Fruit fly (Drosophila melanogaster) whole organism, embryonic: ENCODE results near the gene shakB.

Source experiments
- B-H2 ChIP-seq: fragments of 200-800 bp; sonication (Bioruptor generic); optimal IDR thresholded peaks from 2 replicates; lab custom pipeline; 2018; ENCODE audit warnings: missing biosample characterization, mild to moderate bottlenecking, missing genetic modification characterization
- CG10431 ChIP-seq: fragments of 200-800 bp; sonication (Bioruptor generic); optimal IDR thresholded peaks from 3 replicates; lab custom pipeline; 2018; ENCODE audit warnings: missing biosample characterization, mild to moderate bottlenecking, missing genetic modification characterization
- CG10654 ChIP-seq: fragments of 200-800 bp; sonication (Bioruptor generic); optimal IDR thresholded peaks from 2 replicates; lab custom pipeline; 2016; ENCODE audit warnings: missing biosample characterization, missing genetic modification characterization
- CG11723 ChIP-seq: fragments of 200-800 bp; sonication (Bioruptor generic); optimal IDR thresholded peaks from 2 replicates; lab custom pipeline; 2017; ENCODE audit warnings: missing biosample characterization, mild to moderate bottlenecking, missing genetic modification characterization
- CG12104 ChIP-seq: fragments of 200-800 bp; sonication (Bioruptor generic); optimal IDR thresholded peaks from 3 replicates; lab custom pipeline; 2016; ENCODE audit warnings: missing biosample characterization, missing genetic modification characterization
- CG12219 ChIP-seq: fragments of 200-800 bp; sonication (Bioruptor generic); optimal IDR thresholded peaks from 3 replicates; lab custom pipeline; 2018; ENCODE audit warnings: missing biosample characterization, mild to moderate bottlenecking, missing genetic modification characterization
- CG14014 ChIP-seq: fragments of 200-800 bp; sonication (Bioruptor generic); IDR thresholded peaks from 2 replicates; pipeline ENCODE4 v1.3.6; 2022; ENCODE audit warnings: missing biosample characterization, missing genetic modification characterization
- CG15011 ChIP-seq: fragments of 200-800 bp; sonication (Bioruptor generic); optimal IDR thresholded peaks from 3 replicates; lab custom pipeline; 2018; ENCODE audit warnings: missing biosample characterization, mild to moderate bottlenecking, missing genetic modification characterization
- CG15601 ChIP-seq: fragments of 200-800 bp; sonication (Bioruptor generic); optimal IDR thresholded peaks from 3 replicates; lab custom pipeline; 2019; ENCODE audit warnings: missing biosample characterization, mild to moderate bottlenecking, missing genetic modification characterization, moderate library complexity
- CG17328 ChIP-seq: fragments of 200-800 bp; sonication (Bioruptor generic); IDR thresholded peaks from 2 replicates; pipeline ENCODE4 v1.3.6; 2022; ENCODE audit warnings: missing biosample characterization, missing genetic modification characterization
- CG17568 ChIP-seq: fragments of 200-800 bp; sonication (Bioruptor generic); optimal IDR thresholded peaks from 2 replicates; lab custom pipeline; 2018; ENCODE audit warnings: missing biosample characterization, mild to moderate bottlenecking, missing genetic modification characterization, moderate library complexity
- CG17802 ChIP-seq: fragments of 200-800 bp; sonication (Bioruptor generic); optimal IDR thresholded peaks from 2 replicates; lab custom pipeline; 2018; ENCODE audit warnings: missing biosample characterization, mild to moderate bottlenecking, missing genetic modification characterization, moderate library complexity
- CG2199 ChIP-seq: fragments of 200-800 bp; sonication (Bioruptor generic); IDR thresholded peaks from 3 replicates; pipeline ENCODE4 v1.3.6; 2022; ENCODE audit warnings: missing biosample characterization, missing genetic modification characterization
- CG30403 ChIP-seq: fragments of 200-800 bp; sonication (Bioruptor generic); optimal IDR thresholded peaks from 3 replicates; lab custom pipeline; 2016; ENCODE audit warnings: missing biosample characterization, missing genetic modification characterization
- CG4424 ChIP-seq: fragments of 200-800 bp; sonication (Bioruptor generic); optimal IDR thresholded peaks from 3 replicates; lab custom pipeline; 2016; ENCODE audit warnings: missing biosample characterization, missing genetic modification characterization
- CG6175 ChIP-seq: fragments of 200-800 bp; sonication (Bioruptor generic); IDR thresholded peaks from 3 replicates; pipeline ENCODE4 v1.3.6; 2022; ENCODE audit warnings: missing biosample characterization, missing genetic modification characterization
- CG7839 ChIP-seq: fragments of 200-800 bp; sonication (Bioruptor generic); optimal IDR thresholded peaks from 3 replicates; lab custom pipeline; 2018; ENCODE audit warnings: missing biosample characterization, mild to moderate bottlenecking, missing genetic modification characterization, moderate library complexity
- CG8089 ChIP-seq: fragments of 200-800 bp; sonication (Bioruptor generic); optimal IDR thresholded peaks from 3 replicates; lab custom pipeline; 2016; ENCODE audit warnings: missing biosample characterization, missing genetic modification characterization
- CG8290 ChIP-seq, 3 experiments: fragments of 200-800 bp; sonication (Bioruptor generic); optimal IDR thresholded peaks; 2 replicates each; lab custom pipeline; 2016 to 2019; ENCODE audit warnings: missing biosample characterization in 3 of 3, missing genetic modification characterization in 3 of 3, mild to moderate bottlenecking in 2 of 3, moderate library complexity in 1 of 3
- CG9797 ChIP-seq: fragments of 200-800 bp; sonication (Bioruptor generic); optimal IDR thresholded peaks from 3 replicates; lab custom pipeline; 2018; ENCODE audit warnings: missing biosample characterization, mild to moderate bottlenecking, missing genetic modification characterization
- CG9932 ChIP-seq: fragments of 200-800 bp; sonication (Bioruptor generic); IDR thresholded peaks from 2 replicates; pipeline ENCODE4 v1.3.6; 2022; ENCODE audit warnings: missing biosample characterization, missing genetic modification characterization
- Dbx ChIP-seq: fragments of 200-800 bp; sonication (Bioruptor generic); IDR thresholded peaks from 3 replicates; pipeline ENCODE4 v1.3.6; 2022; ENCODE audit warnings: missing biosample characterization, missing genetic modification characterization
- ERR ChIP-seq: fragments of 200-800 bp; sonication (Bioruptor generic); optimal IDR thresholded peaks from 2 replicates; lab custom pipeline; 2016; ENCODE audit warnings: missing biosample characterization, missing genetic modification characterization
- Ets65A ChIP-seq: fragments of 200-800 bp; sonication (Bioruptor generic); peaks from one replicate; lab custom pipeline; 2016; ENCODE audit warnings: missing biosample characterization, missing genetic modification characterization
- Fer3 ChIP-seq: fragments of 200-800 bp; sonication (Bioruptor generic); optimal IDR thresholded peaks from 2 replicates; lab custom pipeline; 2018; ENCODE audit warnings: missing biosample characterization, mild to moderate bottlenecking, missing genetic modification characterization, moderate library complexity
- MTF-1 ChIP-seq: fragments of 200-800 bp; sonication (Bioruptor generic); optimal IDR thresholded peaks from 2 replicates; lab custom pipeline; 2018; ENCODE audit warnings: missing biosample characterization, mild to moderate bottlenecking, missing genetic modification characterization, borderline replicate concordance
- NK7.1 ChIP-seq: fragments of 200-800 bp; sonication (Bioruptor generic); optimal IDR thresholded peaks from 3 replicates; lab custom pipeline; 2016; ENCODE audit warnings: missing biosample characterization, missing genetic modification characterization
- NfI ChIP-seq: fragments of 200-800 bp; sonication (Bioruptor generic); optimal IDR thresholded peaks from 3 replicates; lab custom pipeline; 2018; ENCODE audit warnings: missing biosample characterization, mild to moderate bottlenecking, missing genetic modification characterization, moderate library complexity
- Oaz ChIP-seq: fragments of 200-800 bp; sonication (Bioruptor generic); IDR thresholded peaks from 2 replicates; pipeline ENCODE4 v1.3.6; 2022; ENCODE audit warnings: missing biosample characterization, missing genetic modification characterization
- Ptx1 ChIP-seq: fragments of 200-800 bp; sonication (Bioruptor generic); IDR thresholded peaks from 2 replicates; pipeline ENCODE4 v1.3.6; 2022; ENCODE audit warnings: missing biosample characterization, missing genetic modification characterization
- Sox100B ChIP-seq: fragments of 200-800 bp; sonication (Bioruptor generic); optimal IDR thresholded peaks from 3 replicates; lab custom pipeline; 2018; ENCODE audit warnings: missing biosample characterization, mild to moderate bottlenecking, missing genetic modification characterization
- btn ChIP-seq: fragments of 200-800 bp; sonication (Bioruptor generic); optimal IDR thresholded peaks from 2 replicates; lab custom pipeline; 2016; ENCODE audit warnings: missing biosample characterization, missing genetic modification characterization
- caup ChIP-seq: fragments of 200-800 bp; sonication (Bioruptor generic); optimal IDR thresholded peaks from 3 replicates; lab custom pipeline; 2017; ENCODE audit warnings: missing biosample characterization, mild to moderate bottlenecking, missing genetic modification characterization, moderate library complexity; ENCODE audit not compliant: severe bottlenecking
- dati ChIP-seq: fragments of 200-800 bp; sonication (Bioruptor generic); IDR thresholded peaks from 2 replicates; pipeline ENCODE4 v1.3.6; 2022; ENCODE audit warnings: missing biosample characterization, missing genetic modification characterization
- dimm ChIP-seq: fragments of 200-800 bp; sonication (Bioruptor generic); IDR thresholded peaks from 2 replicates; pipeline ENCODE4 v1.3.6; 2022; ENCODE audit warnings: missing biosample characterization, missing genetic modification characterization
- dysf ChIP-seq: fragments of 200-800 bp; sonication (Bioruptor generic); IDR thresholded peaks from 3 replicates; pipeline ENCODE4 v1.3.6; 2022; ENCODE audit warnings: missing biosample characterization, missing genetic modification characterization
- esg ChIP-seq: fragments of 200-800 bp; sonication (Bioruptor generic); conservative IDR thresholded peaks from 2 replicates; pipeline ENCODE4 v1.3.6; 2022; ENCODE audit warnings: missing biosample characterization, missing genetic modification characterization
- grau ChIP-seq: fragments of 200-800 bp; optimal IDR thresholded peaks from 3 replicates; lab custom pipeline; 2019; ENCODE audit warnings: missing biosample characterization, mild to moderate bottlenecking, missing genetic modification characterization, moderate library complexity
- ham ChIP-seq: fragments of 200-800 bp; sonication (Bioruptor generic); IDR thresholded peaks from 2 replicates; pipeline ENCODE4 v1.3.6; 2022; ENCODE audit warnings: missing biosample characterization, missing genetic modification characterization
- hkb ChIP-seq, 2 experiments: fragments of 200-800 bp in 1 of 2; fragments of >200 bp in 1 of 2; sonication (Bioruptor generic) in 1 of 2; IDR thresholded peaks in 1 of 2; optimal IDR thresholded peaks in 1 of 2; 2 replicates each; pipeline versions ENCODE4 v1.3.6 to Lab custom; 2017 to 2022; ENCODE audit warnings: missing biosample characterization in 1 of 2, missing genetic modification characterization in 1 of 2
- knrl ChIP-seq: fragments of 200-800 bp; sonication (Bioruptor generic); IDR thresholded peaks from 3 replicates; pipeline ENCODE4 v1.3.6; 2022; ENCODE audit warnings: missing biosample characterization, missing genetic modification characterization; ENCODE audit not compliant: partially characterized antibody
- lilli ChIP-seq: fragments of 200-800 bp; sonication (Bioruptor generic); optimal IDR thresholded peaks from 3 replicates; lab custom pipeline; 2016; ENCODE audit warnings: missing biosample characterization, missing genetic modification characterization
- lola ChIP-seq, 3 experiments: fragments of >200 bp in 2 of 3; fragments of 200-800 bp in 1 of 3; sonication (Bioruptor generic) in 1 of 3; optimal IDR thresholded peaks; 2 replicates each; lab custom pipeline; 2017 to 2019; ENCODE audit warnings: missing biosample characterization in 3 of 3, missing genetic modification characterization in 3 of 3, mild to moderate bottlenecking in 1 of 3, moderate library complexity in 1 of 3
- luna ChIP-seq: fragments of 200-800 bp; sonication (Bioruptor generic); optimal IDR thresholded peaks from 2 replicates; lab custom pipeline; 2016; ENCODE audit warnings: missing biosample characterization, missing genetic modification characterization
- otp ChIP-seq: fragments of 200-800 bp; sonication (Bioruptor generic); IDR thresholded peaks from 3 replicates; pipeline ENCODE4, ENCODE4 v1.3.6; 2022; ENCODE audit warnings: missing biosample characterization, missing genetic modification characterization
- pnt ChIP-seq: fragments of 200-800 bp; sonication (Bioruptor generic); optimal IDR thresholded peaks from 3 replicates; lab custom pipeline; 2016; ENCODE audit warnings: missing biosample characterization, missing genetic modification characterization
- rib ChIP-seq: fragments of 200-800 bp; sonication (Bioruptor generic); IDR thresholded peaks from 2 replicates; pipeline ENCODE4 v1.3.6; 2022; ENCODE audit warnings: missing biosample characterization, missing genetic modification characterization
- sens ChIP-seq: fragments of 200-800 bp; sonication (Bioruptor generic); peaks from one replicate; lab custom pipeline; 2016; ENCODE audit warnings: missing biosample characterization, missing genetic modification characterization
- tll ChIP-seq, 2 experiments: fragments of 200-800 bp in 1 of 2; fragments of >200 bp in 1 of 2; sonication (Bioruptor generic) in 1 of 2; optimal IDR thresholded peaks; 2 replicates each; lab custom pipeline; 2017 to 2019; ENCODE audit warnings: missing biosample characterization in 2 of 2, missing genetic modification characterization in 2 of 2, mild to moderate bottlenecking in 1 of 2, moderate library complexity in 1 of 2
- vnd ChIP-seq: fragments of 200-800 bp; sonication (Bioruptor generic); IDR thresholded peaks from 3 replicates; pipeline ENCODE4 v1.3.6; 2022; ENCODE audit warnings: missing biosample characterization, missing genetic modification characterization; ENCODE audit not compliant: partially characterized antibody

shakB gene

dm6 chrX:20821846-20822245, 105.0 kb downstream of the shakB start, which contains the start of gene CG15450:
Gene CG15450 (plus strand): TSS chrX:20822146.
- TF ChIP-seq ham (GFP tag; lab: Robert Waterston, UW) = no peak
- no peak for TF ChIP-seq MTF-1 (GFP tag; lab: Kevin White, UChicago)
- TF ChIP-seq CG11723 (GFP tag; lab: Kevin White, UChicago) = no peak
- no peak for TF ChIP-seq knrl
- TF ChIP-seq CG4424 (GFP tag; lab: Kevin White, UChicago) = no peak
- TF ChIP-seq CG8089 = no peak
- TF ChIP-seq CG14014 (GFP tag; lab: Robert Waterston, UW) = no peak
- no peak for TF ChIP-seq NK7.1 (GFP tag; lab: Kevin White, UChicago)
- no peak for TF ChIP-seq CG15601 (tag; lab: Kevin White, UChicago)
- TF ChIP-seq CG12104 = no peak
- no peak for TF ChIP-seq CG12219 (GFP tag; lab: Kevin White, UChicago)
- no peak for TF ChIP-seq dati (GFP tag; lab: Robert Waterston, UW)
- no peak for TF ChIP-seq Ptx1 (GFP tag; lab: Robert Waterston, UW)
- no peak for TF ChIP-seq esg (GFP tag; lab: Robert Waterston, UW)
- no peak for TF ChIP-seq CG17568 (GFP tag; lab: Kevin White, UChicago)

dm6 chrX:20797488-20797887, 129.4 kb downstream of the shakB start:
- no peak for TF ChIP-seq Dbx
- no peak for TF ChIP-seq btn (GFP tag; lab: Kevin White, UChicago)
- peak; percentile 15 for TF ChIP-seq pnt (GFP tag; lab: Kevin White, UChicago)
- no peak for TF ChIP-seq CG15011
- TF ChIP-seq sens (GFP tag; lab: Kevin White, UChicago) = peak; percentile 71
- TF ChIP-seq dimm (GFP tag; lab: Robert Waterston, UW) = no peak
- TF ChIP-seq CG30403 (GFP tag; lab: Kevin White, UChicago) = peak; percentile 10
- TF ChIP-seq CG6175 (GFP tag; lab: Robert Waterston, UW) = no peak
- TF ChIP-seq grau (tag; lab: Kevin White, UChicago) = no peak
- no peak for TF ChIP-seq tll (GFP tag; optimal IDR thresholded peaks at IDR 0.05; lab: Kevin White, UChicago)
- no peak for TF ChIP-seq CG4424 (GFP tag; lab: Kevin White, UChicago)
- no peak for TF ChIP-seq CG2199
- TF ChIP-seq Sox100B (GFP tag; lab: Kevin White, UChicago) = no peak
- peak; percentile 47 for TF ChIP-seq CG7839 (tag; lab: Kevin White, UChicago)
- TF ChIP-seq vnd (GFP tag; lab: Robert Waterston, UW) = no peak
- no peak for TF ChIP-seq otp (GFP tag; lab: Robert Waterston, UW)
- no peak for TF ChIP-seq CG9797
- TF ChIP-seq Ets65A = peak; percentile 58
- TF ChIP-seq CG10431 = no peak
- TF ChIP-seq lilli (GFP tag; lab: Kevin White, UChicago) = peak; percentile 38
- no peak for TF ChIP-seq dysf (GFP tag; lab: Robert Waterston, UW)
- TF ChIP-seq rib (GFP tag; lab: Robert Waterston, UW) = no peak
- TF ChIP-seq caup (GFP tag; lab: Kevin White, UChicago) = peak; percentile 14
- no peak for TF ChIP-seq CG17328 (GFP tag; lab: Robert Waterston, UW)
- peak; percentile 46; the same call in 1 of the 2 replicates for TF ChIP-seq CG9932 (GFP tag; lab: Robert Waterston, UW)
- peak; percentile 37 for TF ChIP-seq Fer3 (tag; lab: Kevin White, UChicago)
- no peak for TF ChIP-seq CG17802 (tag; lab: Kevin White, UChicago)
- no peak for TF ChIP-seq CG10654 (GFP tag; lab: Kevin White, UChicago)
- no peak for TF ChIP-seq ERR (GFP tag; lab: Kevin White, UChicago)
- TF ChIP-seq Oaz (GFP tag; lab: Robert Waterston, UW) = no peak
- no peak for TF ChIP-seq luna (GFP tag; lab: Kevin White, UChicago)
- TF ChIP-seq lola (GFP tag; optimal IDR thresholded peaks at IDR 0.05; lab: Kevin White, UChicago) = no peak
- no peak for TF ChIP-seq CG8290 (GFP tag; optimal IDR thresholded peaks at IDR 0.05; lab: Kevin White, UChicago)
- no peak for TF ChIP-seq CG8290 (tag; optimal IDR thresholded peaks at IDR 0.05; lab: Kevin White, UChicago)
- TF ChIP-seq hkb (optimal IDR thresholded peaks at IDR 0.05; lab: Kevin White, UChicago) = no peak
- TF ChIP-seq hkb (GFP tag; IDR thresholded peaks at IDR 0.05; lab: Robert Waterston, UW) = no peak
- TF ChIP-seq B-H2 (GFP tag; lab: Kevin White, UChicago) = no peak
- TF ChIP-seq NfI (GFP tag; lab: Kevin White, UChicago) = peak; percentile 46
